Worm (Caenorhabditis elegans) whole organism, late embryonic: ENCODE results near the gene acy-2.

Source experiments
- F13H6.1 ChIP-seq: sonication (generic microtip); optimal IDR thresholded peaks from 2 replicates; lab custom pipeline; 2016; ENCODE audit warnings: missing genetic modification characterization, missing compliant biosample characterization
- K02D7.2 ChIP-seq: sonication (generic microtip); optimal IDR thresholded peaks from 2 replicates; lab custom pipeline; 2017; ENCODE audit warnings: mild to moderate bottlenecking, missing genetic modification characterization, missing compliant biosample characterization
- K09A11.1 ChIP-seq: sonication (generic microtip); optimal IDR thresholded peaks from 2 replicates; lab custom pipeline; 2017; ENCODE audit warnings: antibody characterized with exemption, mild to moderate bottlenecking, missing genetic modification characterization, missing compliant biosample characterization; ENCODE audit not compliant: insufficient read depth
- ahr-1 ChIP-seq: sonication (generic microtip); optimal IDR thresholded peaks from 2 replicates; lab custom pipeline; 2016; ENCODE audit warnings: missing genetic modification characterization, missing compliant biosample characterization
- ama-1 ChIP-seq: fragments of 150-350 bp; optimal IDR thresholded peaks from 2 replicates; lab custom pipeline; 2014
- ceh-18 ChIP-seq: sonication (generic microtip); optimal IDR thresholded peaks from 2 replicates; lab custom pipeline; 2016; ENCODE audit warnings: missing genetic modification characterization, missing compliant biosample characterization
- ceh-24 ChIP-seq: sonication (generic microtip); optimal IDR thresholded peaks from 2 replicates; lab custom pipeline; 2016; ENCODE audit warnings: mild to moderate bottlenecking, missing genetic modification characterization, missing compliant biosample characterization
- ceh-30 ChIP-seq: fragments of 150-350 bp; optimal IDR thresholded peaks from 2 replicates; lab custom pipeline; 2014; ENCODE audit warnings: missing biosample characterization, missing genetic modification characterization
- ceh-31 ChIP-seq: sonication (generic microtip); optimal IDR thresholded peaks from 2 replicates; lab custom pipeline; 2016; ENCODE audit warnings: missing genetic modification characterization, missing compliant biosample characterization
- ceh-34 ChIP-seq: sonication (generic microtip); optimal IDR thresholded peaks from 2 replicates; lab custom pipeline; 2016; ENCODE audit warnings: mild to moderate bottlenecking, missing genetic modification characterization, missing compliant biosample characterization
- ceh-48 ChIP-seq: sonication (generic microtip); optimal IDR thresholded peaks from 2 replicates; lab custom pipeline; 2016; ENCODE audit warnings: missing genetic modification characterization, inconsistent platforms, missing compliant biosample characterization
- ceh-6 ChIP-seq: fragments of 200-800 bp; sonication (Bioruptor generic); optimal IDR thresholded peaks from 2 replicates; lab custom pipeline; 2018; ENCODE audit warnings: mild to moderate bottlenecking, missing genetic modification characterization, missing compliant biosample characterization
- ceh-9 ChIP-seq: sonication (generic microtip); optimal IDR thresholded peaks from 2 replicates; lab custom pipeline; 2016; ENCODE audit warnings: mild to moderate bottlenecking, missing genetic modification characterization, inconsistent platforms, missing compliant biosample characterization
- dmd-4 ChIP-seq: sonication (generic microtip); optimal IDR thresholded peaks from 2 replicates; lab custom pipeline; 2016; ENCODE audit warnings: borderline replicate concordance, missing genetic modification characterization, missing compliant biosample characterization
- dve-1 ChIP-seq: sonication (generic microtip); optimal IDR thresholded peaks from 2 replicates; lab custom pipeline; 2017; ENCODE audit warnings: antibody characterized with exemption, mild to moderate bottlenecking, missing genetic modification characterization, missing compliant biosample characterization
- elt-2 ChIP-seq: sonication (generic microtip); optimal IDR thresholded peaks from 2 replicates; lab custom pipeline; 2016; ENCODE audit warnings: missing genetic modification reagents, missing genetic modification characterization, missing compliant biosample characterization
- elt-4 ChIP-seq: sonication (generic microtip); optimal IDR thresholded peaks from 2 replicates; lab custom pipeline; 2016; ENCODE audit warnings: missing genetic modification characterization, missing compliant biosample characterization
- ets-4 ChIP-seq: sonication (generic microtip); optimal IDR thresholded peaks from 2 replicates; lab custom pipeline; 2016; ENCODE audit warnings: missing genetic modification characterization, missing compliant biosample characterization
- eyg-1 ChIP-seq: sonication (generic microtip); optimal IDR thresholded peaks from 2 replicates; lab custom pipeline; 2016; ENCODE audit warnings: missing genotype, missing genetic modification characterization, missing compliant biosample characterization
- fkh-10 ChIP-seq: fragments of 150-350 bp; optimal IDR thresholded peaks from 2 replicates; lab custom pipeline; 2014; ENCODE audit warnings: missing biosample characterization, missing genetic modification reagents, missing genetic modification characterization
- gmeb-2 ChIP-seq: sonication (generic microtip); optimal IDR thresholded peaks from 2 replicates; lab custom pipeline; 2016; ENCODE audit warnings: missing genetic modification characterization, inconsistent platforms, missing compliant biosample characterization
- hlh-15 ChIP-seq: sonication (generic microtip); optimal IDR thresholded peaks from 2 replicates; lab custom pipeline; 2016; ENCODE audit warnings: missing genetic modification characterization, missing compliant biosample characterization
- hlh-30 ChIP-seq: sonication (generic microtip); optimal IDR thresholded peaks from 2 replicates; lab custom pipeline; 2017; ENCODE audit warnings: antibody characterized with exemption, missing genetic modification characterization, missing compliant biosample characterization; ENCODE audit not compliant: insufficient read depth
- hlh-6 ChIP-seq: sonication (generic microtip); optimal IDR thresholded peaks from 2 replicates; lab custom pipeline; 2016; ENCODE audit warnings: missing genotype, missing genetic modification characterization, missing compliant biosample characterization
- hlh-8 ChIP-seq: sonication (generic microtip); optimal IDR thresholded peaks from 2 replicates; lab custom pipeline; 2016; ENCODE audit warnings: missing genotype, missing genetic modification characterization, missing compliant biosample characterization
- lin-11 ChIP-seq: fragments of 200-800 bp; sonication (Bioruptor generic); optimal IDR thresholded peaks from 2 replicates; lab custom pipeline; 2018; ENCODE audit warnings: mild to moderate bottlenecking, missing genetic modification characterization, missing compliant biosample characterization
- madf-2 ChIP-seq: sonication (generic microtip); optimal IDR thresholded peaks from 2 replicates; lab custom pipeline; 2017; ENCODE audit warnings: missing genetic modification characterization, missing compliant biosample characterization
- nfya-1 ChIP-seq: sonication (generic microtip); optimal IDR thresholded peaks from 2 replicates; lab custom pipeline; 2017; ENCODE audit warnings: missing genetic modification characterization, mild to moderate bottlenecking, missing compliant biosample characterization, antibody characterized with exemption, moderate library complexity
- pax-1 ChIP-seq: fragments of 150-350 bp; optimal IDR thresholded peaks from 2 replicates; lab custom pipeline; 2014; ENCODE audit warnings: missing biosample characterization, missing genetic modification characterization
- pqm-1 ChIP-seq: sonication (generic microtip); optimal IDR thresholded peaks from 2 replicates; lab custom pipeline; 2016; ENCODE audit warnings: missing genetic modification characterization, missing compliant biosample characterization
- ref-2 ChIP-seq: sonication (generic microtip); optimal IDR thresholded peaks from 2 replicates; lab custom pipeline; 2016; ENCODE audit warnings: missing genetic modification characterization, missing compliant biosample characterization
- sdc-2 ChIP-seq: sonication (generic microtip); optimal IDR thresholded peaks from 2 replicates; lab custom pipeline; 2016; ENCODE audit warnings: missing genotype, missing genetic modification characterization, missing compliant biosample characterization
- syd-9 ChIP-seq: sonication (generic microtip); optimal IDR thresholded peaks from 2 replicates; lab custom pipeline; 2016; ENCODE audit warnings: mild to moderate bottlenecking, missing genetic modification characterization, moderate library complexity, missing compliant biosample characterization
- tbx-2 ChIP-seq: sonication (generic microtip); optimal IDR thresholded peaks from 2 replicates; lab custom pipeline; 2016; ENCODE audit warnings: missing genetic modification characterization, missing compliant biosample characterization
- tbx-7 ChIP-seq: sonication (generic microtip); optimal IDR thresholded peaks from 2 replicates; lab custom pipeline; 2016; ENCODE audit warnings: missing genotype, missing genetic modification characterization, missing compliant biosample characterization
- unc-42 ChIP-seq: sonication (generic microtip); optimal IDR thresholded peaks from 2 replicates; lab custom pipeline; 2016; ENCODE audit warnings: missing genotype, missing genetic modification characterization, missing compliant biosample characterization
- unc-55 ChIP-seq: sonication (generic microtip); optimal IDR thresholded peaks from 2 replicates; lab custom pipeline; 2017; ENCODE audit warnings: missing biosample characterization, missing genetic modification reagents, missing genetic modification characterization
- ztf-16 ChIP-seq: sonication (generic microtip); optimal IDR thresholded peaks from 2 replicates; lab custom pipeline; 2017; ENCODE audit warnings: missing genetic modification characterization, missing compliant biosample characterization

acy-2 gene

ce11 chrV:6012401-6012800, 36.6 kb downstream of the acy-2 start:
- no peak for TF ChIP-seq madf-2
- no peak for TF ChIP-seq unc-55
- no peak for TF ChIP-seq lin-11 (tag; lab: Kevin White, UChicago)
- TF ChIP-seq ceh-31 (tag; lab: Kevin White, UChicago): no peak
- TF ChIP-seq eyg-1 (tag; lab: Kevin White, UChicago): no peak
- no peak for TF ChIP-seq ama-1 (lab: Kevin White, UChicago)
- no peak for TF ChIP-seq ahr-1 (tag; lab: Kevin White, UChicago)
- TF ChIP-seq ceh-30 (tag; lab: Kevin White, UChicago): no peak
- TF ChIP-seq ceh-18: no peak
- TF ChIP-seq dmd-4 (tag; lab: Kevin White, UChicago): no peak
- no peak for TF ChIP-seq hlh-6
- no peak for TF ChIP-seq ceh-6 (GFP tag; lab: Kevin White, UChicago)
- no peak for TF ChIP-seq fkh-10 (GFP tag; lab: Kevin White, UChicago)
- TF ChIP-seq ref-2 (tag; lab: Kevin White, UChicago): no peak

DNA sequence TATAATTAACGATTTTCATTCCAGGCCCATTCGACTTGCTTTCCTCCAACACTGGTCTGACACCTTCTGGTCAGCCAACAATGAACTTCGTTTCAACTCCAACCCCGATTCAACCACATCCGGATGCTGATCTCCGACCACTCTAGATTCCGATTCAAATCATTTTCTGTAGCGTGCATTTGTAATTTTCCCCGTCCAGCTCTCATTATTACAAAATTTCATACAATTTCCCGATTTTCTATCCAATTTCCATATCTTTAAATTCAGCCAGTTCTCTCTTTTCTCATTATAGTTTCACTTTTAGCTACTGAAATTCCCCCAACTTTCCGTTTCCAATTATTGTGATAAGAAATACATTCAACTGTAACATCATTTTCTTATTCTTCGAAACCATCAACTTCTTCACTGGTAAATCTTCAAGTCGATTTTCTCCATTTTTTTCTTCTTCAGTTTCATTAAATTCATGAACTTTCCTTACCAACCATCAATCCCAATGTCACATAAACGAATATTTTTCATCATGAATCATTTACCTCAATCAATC, 39.8 kb downstream of the acy-2 start:
- TF ChIP-seq unc-42 (tag; lab: Kevin White, UChicago) (no peak), gmeb-2 (no peak), ceh-9 (no peak), ceh-24 (tag; lab: Kevin White, UChicago) (no peak), elt-2 (no peak)
- TF ChIP-seq, all 69 proteins: peak for 0

- TF ChIP-seq tbx-2 (no peak), K02D7.2 (tag; lab: Kevin White, UChicago) (no peak), sdc-2 (no peak), madf-2 (no peak), ref-2 (tag; lab: Kevin White, UChicago) (no peak), tbx-7 (tag; lab: Kevin White, UChicago) (no peak), hlh-15 (no peak), pqm-1 (tag; lab: Kevin White, UChicago) (no peak)
These were observed 40.3 kb downstream of the acy-2 start for ce11 chrV:6016097-6016496.

- TF ChIP-seq ceh-48 (tag; lab: Kevin White, UChicago) (no peak), ceh-34 (tag; lab: Kevin White, UChicago) (peak; percentile 34), ztf-16 (tag; lab: Kevin White, UChicago) (no peak), ceh-31 (tag; lab: Kevin White, UChicago) (peak; percentile 48), hlh-30 (tag; lab: Kevin White, UChicago) (peak; percentile 30), K02D7.2 (tag; lab: Kevin White, UChicago) (no peak), K09A11.1 (tag; lab: Kevin White, UChicago) (peak; percentile 34), nfya-1 (peak; percentile 51), dve-1 (tag; lab: Kevin White, UChicago) (peak; percentile 55), elt-4 (tag; lab: Kevin White, UChicago) (no peak), hlh-8 (tag; lab: Kevin White, UChicago) (peak; percentile 32), unc-42 (tag; lab: Kevin White, UChicago) (peak; percentile 63), tbx-2 (peak; percentile 27), elt-2 (peak; percentile 38), pax-1 (tag; lab: Kevin White, UChicago) (peak; percentile 51)
These were observed 41.8 kb downstream of the acy-2 start, which contains the start of the genes rpt-2 and aps-1 for ce11 chrV:6017630-6018029. rpt-2 (minus strand) TSS chrV:6017669. aps-1 (plus strand) TSS chrV:6017970.

ce11 chrV:6018944-6019450, 43.2 kb downstream of the acy-2 start, which contains the start of gene picc-1:
picc-1 (plus strand) TSS chrV:6018994.
- peak; percentile 76 for TF ChIP-seq unc-55
- TF ChIP-seq ceh-34 (tag; lab: Kevin White, UChicago): peak; percentile 9
- no peak for TF ChIP-seq F13H6.1 (tag; lab: Kevin White, UChicago)
- no peak for TF ChIP-seq hlh-6
- no peak for TF ChIP-seq syd-9 (tag; lab: Kevin White, UChicago)
- TF ChIP-seq ets-4 (tag; lab: Kevin White, UChicago): no peak
